Fruit fly (Drosophila melanogaster) Kc167 (cell line): Measurements from ENCODE around the gene ab.

Experiments used
- Myc ChIP-seq: fragments of >200 bp; optimal IDR thresholded peaks from 2 replicates; lab custom pipeline; 2017; ENCODE audit warnings: missing external identifiers
- Sin3A ChIP-seq: fragments of >200 bp; optimal IDR thresholded peaks from 2 replicates; lab custom pipeline; 2018; ENCODE audit warnings: missing external identifiers
- h ChIP-seq: fragments of >200 bp; optimal IDR thresholded peaks from 3 replicates; lab custom pipeline; 2018; ENCODE audit warnings: missing external identifiers
- insv ChIP-seq: fragments of >200 bp; optimal IDR thresholded peaks from 3 replicates; lab custom pipeline; 2018; ENCODE audit warnings: missing external identifiers
- psq ChIP-seq: fragments of >200 bp; optimal IDR thresholded peaks from 2 replicates; lab custom pipeline; 2017; ENCODE audit warnings: missing external identifiers
- ttk ChIP-seq: sonication (Bioruptor generic); optimal IDR thresholded peaks from 2 replicates; lab custom pipeline; 2017; ENCODE audit warnings: missing external identifiers

ab gene

DNA sequence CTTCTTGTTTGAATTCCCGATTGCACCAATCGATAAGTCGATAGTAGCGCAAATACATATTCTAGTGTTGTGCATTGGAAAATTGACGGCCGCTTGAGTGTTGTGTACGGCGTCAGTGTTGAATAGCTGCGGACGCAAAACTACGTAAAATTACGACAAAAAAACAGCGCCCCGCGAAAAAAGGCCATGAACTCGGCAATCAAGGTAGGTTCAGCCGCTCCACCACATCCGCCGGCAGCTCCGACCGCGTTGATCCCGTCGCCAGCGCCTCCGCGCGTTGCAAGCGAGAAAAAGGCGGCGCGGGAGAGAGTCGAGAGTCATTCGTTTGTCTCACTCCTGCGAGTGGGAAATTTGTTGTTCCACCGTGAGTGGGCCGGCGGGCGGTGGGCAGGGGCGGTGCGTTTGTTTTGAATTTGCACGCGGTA, 67.5 kb downstream of the ab start, which contains the start of gene CG33695:
Gene CG33695 (plus strand): TSS at position 95 of the 425 bp plus-strand sequence.
- TF ChIP-seq ttk (no peak), h (lab: Kevin White, UChicago) (no peak), Myc (no peak), Sin3A (lab: Kevin White, UChicago) (no peak), insv (lab: Kevin White, UChicago) (no peak), psq (lab: Kevin White, UChicago) (no peak)

DNA sequence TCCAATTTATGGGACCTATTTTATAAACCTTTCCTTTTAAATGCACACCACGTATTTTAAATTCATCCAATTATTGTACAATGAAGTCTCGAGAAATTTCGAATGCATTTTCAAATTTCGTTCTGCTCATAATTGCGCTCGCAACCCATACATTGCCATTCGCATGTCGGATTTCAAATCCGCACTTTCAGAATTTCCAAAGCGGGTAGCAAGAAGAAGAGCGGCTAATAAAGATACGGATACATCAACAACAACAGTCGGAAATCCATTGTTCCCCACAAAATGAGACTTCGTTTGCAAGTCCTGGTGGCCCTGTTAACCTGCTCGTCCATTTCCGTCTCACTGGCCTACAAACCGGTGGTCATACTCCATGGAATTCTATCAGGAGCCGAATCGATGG, 69.6 kb downstream of the ab start, which contains the start of gene Ppt2:
Gene Ppt2 (plus strand): TSS at position 209 of the 400 bp plus-strand sequence.
- TF ChIP-seq ttk (no peak), h (lab: Kevin White, UChicago) (no peak), insv (lab: Kevin White, UChicago) (no peak), Sin3A (lab: Kevin White, UChicago) (no peak)

DNA sequence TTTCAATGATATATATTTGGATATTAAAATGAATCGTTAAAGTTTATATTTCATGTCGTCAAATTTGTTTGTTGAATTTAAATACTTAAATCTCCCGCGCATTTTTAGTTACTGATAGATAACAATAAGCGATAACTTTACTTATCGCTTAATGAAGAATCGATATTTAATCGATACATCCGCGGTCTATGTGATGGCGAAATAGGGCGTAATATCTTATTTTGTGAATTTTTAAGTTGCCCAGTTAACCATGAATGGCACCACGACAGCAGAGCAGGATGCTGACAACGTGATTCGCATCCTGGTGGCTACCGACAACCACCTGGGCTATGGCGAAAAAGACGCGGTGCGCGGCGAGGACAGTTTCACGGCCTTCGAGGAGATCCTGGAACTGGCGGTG, 71.5 kb downstream of the ab start, which contains the start of gene mre11:
Gene mre11 (plus strand): TSS at position 161 of the 400 bp plus-strand sequence.
- no peak for TF ChIP-seq psq (lab: Kevin White, UChicago)
- TF ChIP-seq insv (lab: Kevin White, UChicago), result no peak
- no peak for TF ChIP-seq ttk
- no peak for TF ChIP-seq Myc
- no peak for TF ChIP-seq h (lab: Kevin White, UChicago)
- TF ChIP-seq Sin3A (lab: Kevin White, UChicago), result no peak

DNA sequence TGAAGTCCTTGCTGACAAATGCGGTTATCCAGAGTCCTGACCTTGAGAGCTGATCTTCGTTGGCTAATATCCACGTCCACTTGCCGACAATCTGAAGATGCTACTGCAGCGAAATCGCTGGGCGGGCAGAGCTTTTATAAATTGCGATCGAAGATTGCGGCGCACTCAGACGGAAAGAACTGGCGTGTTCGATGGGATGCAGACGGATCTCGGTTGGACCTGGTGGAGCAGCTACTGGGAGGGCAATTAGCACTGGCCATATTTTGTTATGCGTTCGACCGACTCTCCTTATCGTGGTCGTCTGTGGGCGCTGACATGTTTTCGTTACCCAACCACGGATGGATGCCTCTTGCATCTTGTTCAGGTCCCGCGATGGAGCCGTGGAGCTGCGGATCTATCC, 75.1 kb downstream of the ab start, which contains the start of gene Osi21:
Gene Osi21 (minus strand): TSS at position 101 of the 400 bp plus-strand sequence.
- no peak for TF ChIP-seq Sin3A (lab: Kevin White, UChicago)
- no peak for TF ChIP-seq Myc
- TF ChIP-seq insv (lab: Kevin White, UChicago), result no peak
- TF ChIP-seq psq (lab: Kevin White, UChicago), result no peak
- TF ChIP-seq ttk, result no peak
- no peak for TF ChIP-seq h (lab: Kevin White, UChicago)

DNA sequence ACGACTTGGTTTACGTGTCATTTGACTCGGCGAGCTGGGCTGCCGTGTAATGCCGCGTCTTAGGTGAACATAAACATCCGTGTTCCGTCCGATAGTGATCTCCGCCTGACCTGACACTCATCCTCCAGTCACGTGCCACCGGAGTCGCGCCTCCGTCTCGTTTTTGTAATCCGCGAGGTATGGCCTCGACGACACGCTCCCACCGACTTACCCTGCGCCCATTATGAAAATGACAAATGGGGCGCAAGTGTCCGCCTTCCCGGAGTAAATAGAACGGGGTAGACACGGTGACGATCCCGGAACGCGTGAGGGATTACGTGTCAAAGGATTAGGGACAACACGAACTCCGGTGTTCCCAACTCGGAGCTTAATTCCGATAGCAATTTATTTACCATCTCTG, 85.3 kb downstream of the ab start:
- TF ChIP-seq h (lab: Kevin White, UChicago) (no peak), Sin3A (lab: Kevin White, UChicago) (no peak), insv (lab: Kevin White, UChicago) (no peak), ttk (no peak), Myc (no peak)

DNA sequence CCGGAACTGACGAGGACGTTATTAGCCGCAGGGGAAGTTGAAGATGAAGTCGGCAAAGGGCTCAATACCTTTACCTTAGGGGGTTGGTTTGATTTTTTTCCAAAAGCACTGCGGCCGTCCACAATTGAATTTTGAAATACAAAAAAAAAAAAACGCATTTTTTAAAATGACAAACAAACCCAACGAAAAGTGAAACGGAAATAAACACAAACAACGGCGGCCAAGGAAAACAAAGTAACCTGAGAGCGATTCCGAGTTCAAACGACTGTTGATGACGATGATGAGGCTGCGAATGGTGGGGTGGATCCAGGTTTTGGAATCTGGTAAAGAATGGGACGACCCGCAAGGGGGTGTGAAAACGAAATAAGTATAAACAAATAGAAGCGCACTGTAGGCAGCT, 86.0 kb downstream of the ab start:
- TF ChIP-seq psq (lab: Kevin White, UChicago) (no peak), Myc (no peak), h (lab: Kevin White, UChicago) (no peak), ttk (no peak), insv (lab: Kevin White, UChicago) (no peak), Sin3A (lab: Kevin White, UChicago) (no peak)

DNA sequence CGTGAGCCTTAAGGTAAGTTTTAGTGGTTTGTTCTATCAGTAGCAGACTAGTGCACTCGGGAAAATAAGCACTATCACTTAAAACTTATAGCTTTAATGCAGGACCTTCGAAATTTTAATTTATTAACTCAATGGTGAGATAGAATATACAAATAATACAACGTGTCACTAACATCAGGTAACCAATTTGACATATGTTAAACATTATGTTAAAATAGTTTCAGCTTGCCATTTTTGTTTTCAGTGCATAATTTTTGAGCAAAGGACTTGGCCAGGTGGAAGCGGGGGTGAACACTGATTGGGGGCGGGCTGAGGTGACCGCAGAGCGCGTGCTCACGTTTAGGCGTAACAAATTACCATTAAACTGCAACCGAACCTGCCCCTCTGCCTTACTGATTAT, 92.0 kb downstream of the ab start:
- no peak for TF ChIP-seq h (lab: Kevin White, UChicago)
- no peak for TF ChIP-seq Sin3A (lab: Kevin White, UChicago)
- TF ChIP-seq ttk, result no peak
- TF ChIP-seq insv (lab: Kevin White, UChicago), result no peak
- no peak for TF ChIP-seq psq (lab: Kevin White, UChicago)
- TF ChIP-seq Myc, result no peak

DNA sequence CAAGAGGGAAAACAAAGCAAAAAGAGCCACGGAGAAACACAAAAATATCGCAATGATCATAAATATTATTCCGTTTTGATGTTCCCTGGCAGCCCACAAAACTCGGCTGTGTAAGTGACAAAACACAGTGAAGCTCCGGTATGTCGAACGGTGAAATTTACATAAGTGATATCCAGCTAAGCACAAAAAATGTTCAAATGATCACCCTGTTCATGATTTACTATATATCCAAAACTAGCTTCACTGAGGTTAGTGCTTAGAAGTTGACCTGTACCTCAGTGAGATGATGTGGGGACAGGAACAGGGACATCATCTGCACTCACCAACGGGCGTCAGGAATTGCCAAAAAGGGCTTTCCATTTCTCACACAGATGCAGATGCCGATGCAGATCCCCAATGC, 95.6 kb downstream of the ab start:
- TF ChIP-seq h (lab: Kevin White, UChicago) (no peak), psq (lab: Kevin White, UChicago) (no peak), ttk (no peak), insv (lab: Kevin White, UChicago) (no peak), Myc (no peak), Sin3A (lab: Kevin White, UChicago) (no peak)

DNA sequence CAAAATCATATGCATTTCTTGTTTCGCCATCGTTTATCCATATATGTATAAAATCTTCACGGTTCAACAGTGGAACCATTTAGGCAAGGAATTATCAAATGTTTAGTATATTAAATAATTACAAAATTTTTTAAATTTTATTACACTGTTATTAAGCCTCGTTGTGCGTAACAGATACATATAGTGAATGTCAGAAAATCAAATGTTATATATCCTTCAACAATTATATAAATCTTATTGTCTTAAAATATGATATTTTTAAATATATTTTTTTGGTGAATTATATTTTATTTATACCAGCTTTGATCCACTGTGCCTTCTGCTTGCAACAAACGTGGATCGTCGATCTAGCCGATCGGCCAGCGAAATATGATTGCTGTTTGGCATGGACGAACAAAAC, 96.6 kb downstream of the ab start:
- TF ChIP-seq insv (lab: Kevin White, UChicago) (no peak), ttk (no peak), h (lab: Kevin White, UChicago) (no peak), Myc (no peak), Sin3A (lab: Kevin White, UChicago) (no peak), psq (lab: Kevin White, UChicago) (no peak)

DNA sequence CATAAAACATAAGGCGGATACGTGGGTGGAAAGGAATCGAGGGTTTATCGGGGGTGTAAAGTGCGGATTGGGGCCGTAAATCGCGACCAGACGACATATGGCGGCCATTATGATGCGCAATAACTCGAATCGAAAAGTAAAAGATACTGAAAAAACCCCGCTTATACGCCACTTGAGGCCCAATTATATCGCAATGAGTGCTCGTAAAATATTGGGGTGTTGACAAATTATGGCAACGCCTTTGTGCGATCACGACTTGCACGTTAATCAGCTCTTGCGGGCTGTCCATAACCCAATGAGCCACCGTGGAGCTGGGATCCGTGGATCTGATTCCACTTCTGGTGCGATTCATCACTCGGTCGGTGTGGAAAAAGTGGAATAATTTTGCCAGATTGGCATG, 99.3 kb downstream of the ab start:
- TF ChIP-seq Sin3A (lab: Kevin White, UChicago) (no peak), h (lab: Kevin White, UChicago) (no peak), ttk (no peak), psq (lab: Kevin White, UChicago) (no peak), insv (lab: Kevin White, UChicago) (no peak), Myc (no peak)
